Worm (Caenorhabditis elegans): ENCODE data around the gene hach-1.

DNA sequence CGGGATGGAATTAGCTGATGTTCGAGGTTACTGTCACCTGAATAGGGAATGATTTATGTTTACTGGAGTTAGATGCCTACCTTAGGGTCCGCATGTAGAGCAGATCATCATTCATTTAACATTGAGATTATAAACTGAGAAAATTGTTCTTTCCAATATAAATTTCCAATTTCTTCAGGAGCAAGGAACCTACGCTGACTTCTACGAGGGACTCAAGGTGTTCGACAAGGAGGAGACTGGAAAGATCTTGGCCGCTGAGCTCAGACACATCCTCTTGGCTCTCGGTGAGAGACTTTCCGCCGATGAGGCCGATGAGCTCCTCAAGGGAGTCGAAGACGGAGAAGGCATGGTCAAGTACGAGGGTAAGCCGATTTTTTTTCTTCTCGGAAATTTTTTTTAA, 11.2 kb downstream of the hach-1 start:
- no peak for TF ChIP-seq lin-39 (tag; optimal IDR thresholded peaks at IDR 0.05)
- TF ChIP-seq fkh-2 (tag; optimal IDR thresholded peaks at IDR 0.05), result no peak
- no peak for TF ChIP-seq ZK546.5 (tag; optimal IDR thresholded peaks at IDR 0.05)
- no peak for TF ChIP-seq nhr-12 (tag; optimal IDR thresholded peaks at IDR 0.05)

Measured in whole organism, L3 larva.